Fruit fly (Drosophila melanogaster) whole organism, embryonic: Measurements from ENCODE around the gene CG31717.

Source experiments
- CG10267 ChIP-seq: fragments of 200-800 bp; sonication (Bioruptor generic); optimal IDR thresholded peaks from 2 replicates; lab custom pipeline; 2018; ENCODE audit warnings: missing biosample characterization, mild to moderate bottlenecking, missing genetic modification characterization, moderate library complexity
- CG10366 ChIP-seq: fragments of 200-800 bp; sonication (Bioruptor generic); IDR thresholded peaks from 2 replicates; pipeline ENCODE4 v1.3.6; 2022; ENCODE audit warnings: missing biosample characterization, missing genetic modification characterization
- CG10565 ChIP-seq: fragments of 200-800 bp; sonication (Bioruptor generic); optimal IDR thresholded peaks from 3 replicates; lab custom pipeline; 2016; ENCODE audit warnings: missing biosample characterization, mild to moderate bottlenecking, missing genetic modification characterization
- CG11723 ChIP-seq: fragments of 200-800 bp; sonication (Bioruptor generic); optimal IDR thresholded peaks from 2 replicates; lab custom pipeline; 2017; ENCODE audit warnings: missing biosample characterization, mild to moderate bottlenecking, missing genetic modification characterization
- CG12219 ChIP-seq: fragments of 200-800 bp; sonication (Bioruptor generic); optimal IDR thresholded peaks from 3 replicates; lab custom pipeline; 2018; ENCODE audit warnings: missing biosample characterization, mild to moderate bottlenecking, missing genetic modification characterization
- CG12236 ChIP-seq: fragments of 200-800 bp; sonication (Bioruptor generic); optimal IDR thresholded peaks from 2 replicates; lab custom pipeline; 2016; ENCODE audit warnings: missing biosample characterization, missing genetic modification characterization
- CG12659 ChIP-seq: fragments of 200-800 bp; sonication (Bioruptor generic); optimal IDR thresholded peaks from 3 replicates; lab custom pipeline; 2017; ENCODE audit warnings: mild to moderate bottlenecking, missing biosample characterization, missing genetic modification reagents, missing genetic modification characterization
- CG13287 ChIP-seq: fragments of 200-800 bp; sonication (Bioruptor generic); IDR thresholded peaks from 2 replicates; pipeline ENCODE4 v1.3.6; 2022; ENCODE audit warnings: missing biosample characterization, missing genetic modification characterization; ENCODE audit not compliant: partially characterized antibody
- CG13424 ChIP-seq: fragments of 200-800 bp; sonication (Bioruptor generic); optimal IDR thresholded peaks from 2 replicates; lab custom pipeline; 2019; ENCODE audit warnings: missing biosample characterization, mild to moderate bottlenecking, missing genetic modification characterization, moderate library complexity
- CG15011 ChIP-seq: fragments of 200-800 bp; sonication (Bioruptor generic); optimal IDR thresholded peaks from 3 replicates; lab custom pipeline; 2018; ENCODE audit warnings: missing biosample characterization, mild to moderate bottlenecking, missing genetic modification characterization
- CG15269 ChIP-seq: fragments of 200-800 bp; sonication (Bioruptor generic); optimal IDR thresholded peaks from 2 replicates; lab custom pipeline; 2018; ENCODE audit warnings: missing biosample characterization, mild to moderate bottlenecking, missing genetic modification characterization, moderate library complexity
- CG2129 ChIP-seq: fragments of 200-800 bp; sonication (Bioruptor generic); IDR thresholded peaks from 2 replicates; pipeline ENCODE4 v1.3.6; 2022; ENCODE audit warnings: missing biosample characterization, missing genetic modification characterization; ENCODE audit not compliant: partially characterized antibody
- CG2202 ChIP-seq: fragments of 200-800 bp; sonication (Bioruptor generic); optimal IDR thresholded peaks from 2 replicates; lab custom pipeline; 2018; ENCODE audit warnings: missing biosample characterization, mild to moderate bottlenecking, missing genetic modification characterization
- CG3163 ChIP-seq: fragments of 200-800 bp; sonication (Bioruptor generic); optimal IDR thresholded peaks from 3 replicates; lab custom pipeline; 2016; ENCODE audit warnings: missing biosample characterization, missing genetic modification characterization
- CG4617 ChIP-seq: fragments of 200-800 bp; sonication (Bioruptor generic); optimal IDR thresholded peaks from 3 replicates; lab custom pipeline; 2016; ENCODE audit warnings: missing biosample characterization, missing genetic modification characterization, borderline replicate concordance
- CG4730 ChIP-seq: fragments of 200-800 bp; sonication (Bioruptor generic); IDR thresholded peaks from 2 replicates; pipeline ENCODE4 v1.3.6; 2022; ENCODE audit warnings: missing biosample characterization, missing genetic modification characterization
- CG5245 ChIP-seq: fragments of 200-800 bp; sonication (Bioruptor generic); optimal IDR thresholded peaks from 3 replicates; lab custom pipeline; 2016; ENCODE audit warnings: missing biosample characterization, missing genetic modification characterization
- CG7372 ChIP-seq: fragments of 200-800 bp; sonication (Bioruptor generic); IDR thresholded peaks from 2 replicates; pipeline ENCODE4 v1.3.6; 2022; ENCODE audit warnings: missing biosample characterization, missing genetic modification characterization
- CG8281 ChIP-seq: fragments of 200-800 bp; sonication (Bioruptor generic); optimal IDR thresholded peaks from 2 replicates; lab custom pipeline; 2018; ENCODE audit warnings: missing biosample characterization, mild to moderate bottlenecking, missing genetic modification characterization, moderate library complexity
- CG8944 ChIP-seq: fragments of 200-800 bp; sonication (Bioruptor generic); optimal IDR thresholded peaks from 3 replicates; lab custom pipeline; 2016; ENCODE audit warnings: missing biosample characterization, missing genetic modification characterization
- Dad ChIP-seq: fragments of 200-800 bp; sonication (Bioruptor generic); optimal IDR thresholded peaks from 3 replicates; lab custom pipeline; 2016; ENCODE audit warnings: missing biosample characterization, missing genetic modification characterization
- Deaf1 ChIP-seq: fragments of 200-800 bp; optimal IDR thresholded peaks from 3 replicates; lab custom pipeline; 2019; ENCODE audit warnings: missing biosample characterization, mild to moderate bottlenecking, missing genetic modification characterization, moderate library complexity
- Doc2 ChIP-seq: fragments of 200-800 bp; sonication (Bioruptor generic); IDR thresholded peaks from 2 replicates; pipeline ENCODE4 v1.3.6; 2022; ENCODE audit warnings: missing biosample characterization, missing genetic modification characterization
- E2f1 ChIP-seq: fragments of 200-800 bp; sonication (Bioruptor generic); IDR thresholded peaks from 2 replicates; pipeline ENCODE4 v1.3.6; 2022; ENCODE audit warnings: missing biosample characterization, missing genetic modification characterization
- Fer1 ChIP-seq: fragments of 200-800 bp; sonication (Bioruptor generic); optimal IDR thresholded peaks from 2 replicates; lab custom pipeline; 2017; ENCODE audit warnings: missing biosample characterization, mild to moderate bottlenecking, missing genetic modification characterization
- HLH54F ChIP-seq: fragments of 200-800 bp; sonication (Bioruptor generic); optimal IDR thresholded peaks from 3 replicates; lab custom pipeline; 2016; ENCODE audit warnings: missing biosample characterization, missing genetic modification characterization
- Hsf ChIP-seq: fragments of 200-800 bp; sonication (Bioruptor generic); optimal IDR thresholded peaks from 3 replicates; lab custom pipeline; 2016; ENCODE audit warnings: missing biosample characterization, missing genetic modification characterization
- Lim3 ChIP-seq: fragments of 200-800 bp; sonication (Bioruptor generic); IDR thresholded peaks from 2 replicates; pipeline ENCODE4 v1.3.6; 2022; ENCODE audit warnings: missing biosample characterization, missing genetic modification characterization
- Mes4 ChIP-seq: fragments of 200-800 bp; sonication (Bioruptor generic); optimal IDR thresholded peaks from 2 replicates; lab custom pipeline; 2016; ENCODE audit warnings: missing biosample characterization, missing genetic modification characterization
- NC2α ChIP-seq: fragments of 200-800 bp; sonication (Bioruptor generic); optimal IDR thresholded peaks from 2 replicates; lab custom pipeline; 2016; ENCODE audit warnings: missing biosample characterization, missing genetic modification characterization
- NC2β ChIP-seq: fragments of 200-800 bp; sonication (Bioruptor generic); optimal IDR thresholded peaks from 2 replicates; lab custom pipeline; 2016; ENCODE audit warnings: missing biosample characterization, missing genetic modification characterization
- Neu2 ChIP-seq: fragments of 200-800 bp; sonication (Bioruptor generic); optimal IDR thresholded peaks from 3 replicates; lab custom pipeline; 2016; ENCODE audit warnings: missing biosample characterization, missing genetic modification characterization, borderline replicate concordance
- Scr ChIP-seq: fragments of 200-800 bp; sonication (Bioruptor generic); IDR thresholded peaks from 2 replicates; pipeline ENCODE4 v1.3.6; 2022; ENCODE audit warnings: missing biosample characterization, missing genetic modification characterization; ENCODE audit not compliant: partially characterized antibody
- Spps ChIP-seq: fragments of 200-800 bp; sonication (Bioruptor generic); optimal IDR thresholded peaks from 2 replicates; lab custom pipeline; 2018; ENCODE audit warnings: missing biosample characterization, mild to moderate bottlenecking, missing genetic modification characterization
- ac ChIP-seq: fragments of 200-800 bp; sonication (Bioruptor generic); optimal IDR thresholded peaks from 3 replicates; lab custom pipeline; 2017; ENCODE audit warnings: missing biosample characterization, mild to moderate bottlenecking, missing genetic modification characterization
- dan ChIP-seq: fragments of 200-800 bp; sonication (Bioruptor generic); IDR thresholded peaks from 2 replicates; pipeline ENCODE4 v1.3.6; 2022; ENCODE audit warnings: missing biosample characterization, missing genetic modification characterization
- ewg ChIP-seq: fragments of 200-800 bp; sonication (Bioruptor generic); optimal IDR thresholded peaks from 3 replicates; lab custom pipeline; 2017; ENCODE audit warnings: mild to moderate bottlenecking, missing biosample characterization, missing genetic modification reagents, missing genetic modification characterization
- fu2 ChIP-seq: fragments of 200-800 bp; sonication (Bioruptor generic); optimal IDR thresholded peaks from 2 replicates; lab custom pipeline; 2016; ENCODE audit warnings: missing biosample characterization, missing genetic modification characterization
- grn ChIP-seq: fragments of 200-800 bp; sonication (Bioruptor generic); optimal IDR thresholded peaks from 3 replicates; lab custom pipeline; 2017; ENCODE audit warnings: missing biosample characterization, missing genetic modification characterization
- insv ChIP-seq, 2 experiments: fragments of 200-800 bp; sonication (Bioruptor generic); optimal IDR thresholded peaks; 3 replicates each; lab custom pipeline; 2016 to 2018; ENCODE audit warnings: missing biosample characterization in 2 of 2, missing genetic modification characterization in 2 of 2
- inv ChIP-seq: fragments of 200-800 bp; sonication (Bioruptor generic); IDR thresholded peaks from 2 replicates; pipeline ENCODE4 v1.3.6; 2022; ENCODE audit warnings: missing biosample characterization, missing genetic modification characterization; ENCODE audit not compliant: partially characterized antibody
- kah ChIP-seq: fragments of 200-800 bp; sonication (Bioruptor generic); optimal IDR thresholded peaks from 2 replicates; lab custom pipeline; 2018; ENCODE audit warnings: missing biosample characterization, mild to moderate bottlenecking, missing genetic modification characterization
- lmd ChIP-seq: fragments of 200-800 bp; sonication (Bioruptor generic); IDR thresholded peaks from 2 replicates; pipeline ENCODE4 v1.3.6; 2022; ENCODE audit warnings: missing biosample characterization, missing genetic modification characterization
- onecut ChIP-seq: fragments of 200-800 bp; sonication (Bioruptor generic); IDR thresholded peaks from 2 replicates; pipeline ENCODE4 v1.3.6; 2022; ENCODE audit warnings: missing biosample characterization, missing genetic modification characterization
- otp ChIP-seq: fragments of 200-800 bp; sonication (Bioruptor generic); IDR thresholded peaks from 3 replicates; pipeline ENCODE4, ENCODE4 v1.3.6; 2022; ENCODE audit warnings: missing biosample characterization, missing genetic modification characterization
- pzg ChIP-seq: fragments of 200-800 bp; sonication (Bioruptor generic); optimal IDR thresholded peaks from 3 replicates; lab custom pipeline; 2018; ENCODE audit warnings: missing biosample characterization, mild to moderate bottlenecking, missing genetic modification characterization, moderate library complexity
- ranshi ChIP-seq: fragments of 200-800 bp; sonication (Bioruptor generic); IDR thresholded peaks from 2 replicates; pipeline ENCODE4 v1.3.6; 2022; ENCODE audit warnings: missing biosample characterization, missing genetic modification characterization
- salm ChIP-seq: fragments of 200-800 bp; sonication (Bioruptor generic); optimal IDR thresholded peaks from 2 replicates; lab custom pipeline; 2018; ENCODE audit warnings: missing biosample characterization, mild to moderate bottlenecking, missing genetic modification characterization
- slp2 ChIP-seq: fragments of 200-800 bp; sonication (Bioruptor generic); optimal IDR thresholded peaks from 2 replicates; lab custom pipeline; 2016; ENCODE audit warnings: missing biosample characterization, missing genetic modification characterization
- unpg ChIP-seq: fragments of 200-800 bp; sonication (Bioruptor generic); optimal IDR thresholded peaks from 3 replicates; lab custom pipeline; 2018; ENCODE audit warnings: missing biosample characterization, mild to moderate bottlenecking, missing genetic modification characterization, moderate library complexity
- wek ChIP-seq: fragments of 200-800 bp; sonication (Bioruptor generic); optimal IDR thresholded peaks from 3 replicates; lab custom pipeline; 2018; ENCODE audit warnings: missing biosample characterization, mild to moderate bottlenecking, missing genetic modification characterization, moderate library complexity

CG31717 gene

dm6 chr2L:10249655-10250202, 808 bp upstream of the CG31717 start (continued):
- TF ChIP-seq ac (GFP tag; lab: Kevin White, UChicago) (peak; percentile 73), kah (GFP tag; lab: Kevin White, UChicago) (peak; percentile 55), CG2129 (GFP tag; lab: Robert Waterston, UW) (no peak), onecut (GFP tag; lab: Robert Waterston, UW) (peak; percentile 80), wek (GFP tag; lab: Kevin White, UChicago) (peak; percentile 70), CG4617 (GFP tag; lab: Kevin White, UChicago) (no peak), CG13424 (peak; percentile 34), NC2β (GFP tag; lab: Kevin White, UChicago) (no peak), Dad (no peak), CG8944 (GFP tag; lab: Kevin White, UChicago) (no peak), Lim3 (GFP tag; lab: Robert Waterston, UW) (no peak), pzg (no peak), otp (no peak), CG10366 (GFP tag; lab: Robert Waterston, UW) (no peak), HLH54F (GFP tag; lab: Kevin White, UChicago) (no peak), CG2202 (tag; lab: Kevin White, UChicago) (peak; percentile 30), NC2α (no peak), CG12236 (no peak), CG11723 (peak; percentile 27), CG12219 (GFP tag; lab: Kevin White, UChicago) (peak; percentile 20), Spps (tag; lab: Kevin White, UChicago) (peak; percentile 2), Scr (GFP tag; lab: Robert Waterston, UW) (0 out of 2 replicates have a peak, but pooled peaks have one; percentile 17), Fer1 (GFP tag; lab: Kevin White, UChicago) (peak; percentile 49), CG13287 (GFP tag; lab: Robert Waterston, UW) (no peak), Hsf (GFP tag; lab: Kevin White, UChicago) (no peak), CG15269 (tag; lab: Kevin White, UChicago) (no peak), salm (tag; lab: Kevin White, UChicago) (no peak), dan (no peak), CG3163 (GFP tag; lab: Kevin White, UChicago) (peak; percentile 11), Deaf1 (tag; lab: Kevin White, UChicago) (peak; percentile 81), CG5245 (GFP tag; lab: Kevin White, UChicago) (no peak), insv (GFP tag; optimal IDR thresholded peaks at IDR 0.05; lab: Kevin White, UChicago) (peak in 1 of 2 experiments; percentile 55), Mes4 (GFP tag; lab: Kevin White, UChicago) (no peak), Doc2 (no peak), Neu2 (GFP tag; lab: Kevin White, UChicago) (peak; percentile 35), CG10565 (GFP tag; lab: Kevin White, UChicago) (no peak), lmd (no peak), slp2 (GFP tag; lab: Kevin White, UChicago) (no peak), grn (GFP tag; lab: Kevin White, UChicago) (peak; percentile 20), CG7372 (no peak), CG15011 (GFP tag; lab: Kevin White, UChicago) (no peak), ranshi (no peak; the same call in 1 of the 2 replicates), CG10267 (tag; lab: Kevin White, UChicago) (no peak), CG12659 (GFP tag; lab: Kevin White, UChicago) (peak; percentile 1), CG4730 (GFP tag; lab: Robert Waterston, UW) (no peak), inv (GFP tag; lab: Robert Waterston, UW) (no peak), fu2 (GFP tag; lab: Kevin White, UChicago) (no peak), CG8281 (tag; lab: Kevin White, UChicago) (no peak), unpg (GFP tag; lab: Kevin White, UChicago) (no peak), ewg (no peak), E2f1 (GFP tag; lab: Robert Waterston, UW) (no peak)
